Fruit fly (Drosophila melanogaster) whole organism, embryonic: ENCODE data around the gene Nepl21.

ENCODE experiments used
- Aef1 ChIP-seq: fragments of 200-800 bp; sonication (Bioruptor generic); IDR thresholded peaks from 3 replicates; pipeline ENCODE4 v1.3.6; 2022; ENCODE audit warnings: missing biosample characterization, missing genetic modification characterization
- Atf6 ChIP-seq: fragments of 200-800 bp; sonication (Bioruptor generic); IDR thresholded peaks from 2 replicates; pipeline ENCODE4 v1.3.6; 2022; ENCODE audit warnings: missing biosample characterization, missing genetic modification characterization
- C15 ChIP-seq: fragments of 200-800 bp; sonication (Bioruptor generic); IDR thresholded peaks from 3 replicates; pipeline ENCODE4 v1.3.6; 2022; ENCODE audit warnings: missing biosample characterization, missing genetic modification characterization
- CG10565 ChIP-seq: fragments of 200-800 bp; sonication (Bioruptor generic); optimal IDR thresholded peaks from 3 replicates; lab custom pipeline; 2016; ENCODE audit warnings: missing biosample characterization, mild to moderate bottlenecking, missing genetic modification characterization
- CG10654 ChIP-seq: fragments of 200-800 bp; sonication (Bioruptor generic); optimal IDR thresholded peaks from 2 replicates; lab custom pipeline; 2016; ENCODE audit warnings: missing biosample characterization, missing genetic modification characterization
- CG11456 ChIP-seq: fragments of 200-800 bp; sonication (Bioruptor generic); IDR thresholded peaks from 3 replicates; pipeline ENCODE4 v1.3.6; 2022; ENCODE audit warnings: missing biosample characterization, missing genetic modification characterization
- CG13296 ChIP-seq: fragments of 200-800 bp; sonication (Bioruptor generic); optimal IDR thresholded peaks from 3 replicates; lab custom pipeline; 2018; ENCODE audit warnings: missing biosample characterization, mild to moderate bottlenecking, missing genetic modification characterization
- CG13424 ChIP-seq: fragments of 200-800 bp; sonication (Bioruptor generic); optimal IDR thresholded peaks from 2 replicates; lab custom pipeline; 2019; ENCODE audit warnings: missing biosample characterization, mild to moderate bottlenecking, missing genetic modification characterization, moderate library complexity
- CG14050 ChIP-seq: fragments of 200-800 bp; sonication (Bioruptor generic); IDR thresholded peaks from 3 replicates; pipeline ENCODE4 v1.3.6; 2022; ENCODE audit warnings: missing biosample characterization, missing genetic modification characterization
- CG15073 ChIP-seq: fragments of 200-800 bp; sonication (Bioruptor generic); optimal IDR thresholded peaks from 2 replicates; lab custom pipeline; 2016; ENCODE audit warnings: missing biosample characterization, missing genetic modification characterization
- CG17361 ChIP-seq: fragments of 200-800 bp; sonication (Bioruptor generic); IDR thresholded peaks from 3 replicates; pipeline ENCODE4 v1.3.6; 2022; ENCODE audit warnings: missing biosample characterization, missing genetic modification characterization
- CG17568 ChIP-seq: fragments of 200-800 bp; sonication (Bioruptor generic); optimal IDR thresholded peaks from 2 replicates; lab custom pipeline; 2018; ENCODE audit warnings: missing biosample characterization, mild to moderate bottlenecking, missing genetic modification characterization, moderate library complexity
- CG18476 ChIP-seq: fragments of 200-800 bp; sonication (Bioruptor generic); optimal IDR thresholded peaks from 2 replicates; lab custom pipeline; 2016; ENCODE audit warnings: missing biosample characterization, mild to moderate bottlenecking, missing genetic modification characterization
- CG3065 ChIP-seq: fragments of 200-800 bp; sonication (Bioruptor generic); optimal IDR thresholded peaks from 2 replicates; lab custom pipeline; 2016; ENCODE audit warnings: missing biosample characterization, missing genetic modification characterization
- CG33213 ChIP-seq: fragments of 200-800 bp; sonication (Bioruptor generic); optimal IDR thresholded peaks from 3 replicates; lab custom pipeline; 2016; ENCODE audit warnings: missing biosample characterization, missing genetic modification characterization
- CG3838 ChIP-seq: fragments of 200-800 bp; sonication (Bioruptor generic); optimal IDR thresholded peaks from 3 replicates; lab custom pipeline; 2016; ENCODE audit warnings: missing biosample characterization, missing genetic modification characterization
- CG6654 ChIP-seq: fragments of 200-800 bp; sonication (Bioruptor generic); optimal IDR thresholded peaks from 2 replicates; lab custom pipeline; 2017; ENCODE audit warnings: missing biosample characterization, mild to moderate bottlenecking, missing genetic modification characterization
- CG6813 ChIP-seq: fragments of 200-800 bp; sonication (Bioruptor generic); optimal IDR thresholded peaks from 2 replicates; lab custom pipeline; 2017; ENCODE audit warnings: missing biosample characterization, missing genetic modification characterization, mild to moderate bottlenecking, moderate library complexity, missing genetic modification reagents
- CG7372 ChIP-seq: fragments of 200-800 bp; sonication (Bioruptor generic); IDR thresholded peaks from 2 replicates; pipeline ENCODE4 v1.3.6; 2022; ENCODE audit warnings: missing biosample characterization, missing genetic modification characterization
- CG7987 ChIP-seq: fragments of 200-800 bp; sonication (Bioruptor generic); optimal IDR thresholded peaks from 2 replicates; lab custom pipeline; 2018; ENCODE audit warnings: missing biosample characterization, mild to moderate bottlenecking, missing genetic modification characterization, moderate library complexity
- CG8478 ChIP-seq: fragments of >200 bp; optimal IDR thresholded peaks from 2 replicates; lab custom pipeline; 2018
- CG8924 ChIP-seq: fragments of 200-800 bp; optimal IDR thresholded peaks from 3 replicates; lab custom pipeline; 2019; ENCODE audit warnings: missing biosample characterization, mild to moderate bottlenecking, missing genetic modification characterization, moderate library complexity
- Chrac-16 ChIP-seq: fragments of 200-800 bp; sonication (Bioruptor generic); optimal IDR thresholded peaks from 3 replicates; lab custom pipeline; 2016; ENCODE audit warnings: missing biosample characterization, missing genetic modification characterization
- HmgZ ChIP-seq: fragments of 200-800 bp; sonication (Bioruptor generic); optimal IDR thresholded peaks from 2 replicates; lab custom pipeline; 2018; ENCODE audit warnings: missing biosample characterization, mild to moderate bottlenecking, missing genetic modification characterization
- Lim3 ChIP-seq: fragments of 200-800 bp; sonication (Bioruptor generic); IDR thresholded peaks from 2 replicates; pipeline ENCODE4 v1.3.6; 2022; ENCODE audit warnings: missing biosample characterization, missing genetic modification characterization
- Rfx ChIP-seq: fragments of 200-800 bp; sonication (Bioruptor generic); IDR thresholded peaks from 2 replicates; pipeline ENCODE4 v1.3.6; 2022; ENCODE audit warnings: missing biosample characterization, missing genetic modification characterization
- YL-1 ChIP-seq: fragments of 200-800 bp; sonication (Bioruptor generic); optimal IDR thresholded peaks from 3 replicates; lab custom pipeline; 2017; ENCODE audit warnings: missing biosample characterization, mild to moderate bottlenecking, missing genetic modification characterization
- ab ChIP-seq: fragments of 200-800 bp; sonication (Bioruptor generic); optimal IDR thresholded peaks from 2 replicates; lab custom pipeline; 2016; ENCODE audit warnings: missing biosample characterization, missing genetic modification characterization
- al ChIP-seq: fragments of 200-800 bp; sonication (Bioruptor generic); IDR thresholded peaks from 2 replicates; pipeline ENCODE4 v1.3.6; 2022; ENCODE audit warnings: missing biosample characterization, missing genetic modification characterization
- bab2 ChIP-seq: fragments of 200-800 bp; sonication (Bioruptor generic); optimal IDR thresholded peaks from 2 replicates; lab custom pipeline; 2016; ENCODE audit warnings: missing biosample characterization, missing genetic modification characterization
- cas ChIP-seq: fragments of 200-800 bp; sonication (Bioruptor generic); IDR thresholded peaks from 2 replicates; pipeline ENCODE4 v1.3.6; 2022; ENCODE audit warnings: missing biosample characterization, missing genetic modification characterization
- gem ChIP-seq: fragments of 200-800 bp; sonication (Bioruptor generic); optimal IDR thresholded peaks from 2 replicates; lab custom pipeline; 2019; ENCODE audit warnings: missing biosample characterization, mild to moderate bottlenecking, missing genetic modification characterization, moderate library complexity
- grau ChIP-seq: fragments of 200-800 bp; optimal IDR thresholded peaks from 3 replicates; lab custom pipeline; 2019; ENCODE audit warnings: missing biosample characterization, mild to moderate bottlenecking, missing genetic modification characterization, moderate library complexity
- gsb-n ChIP-seq: fragments of 200-800 bp; sonication (Bioruptor generic); optimal IDR thresholded peaks from 3 replicates; lab custom pipeline; 2018; ENCODE audit warnings: missing biosample characterization, mild to moderate bottlenecking, missing genetic modification characterization
- ham ChIP-seq: fragments of 200-800 bp; sonication (Bioruptor generic); IDR thresholded peaks from 2 replicates; pipeline ENCODE4 v1.3.6; 2022; ENCODE audit warnings: missing biosample characterization, missing genetic modification characterization
- jigr1 ChIP-seq: fragments of 200-800 bp; sonication (Bioruptor generic); IDR thresholded peaks from 3 replicates; pipeline ENCODE4 v1.3.6; 2022; ENCODE audit warnings: missing biosample characterization, missing genetic modification characterization
- maf-S ChIP-seq: fragments of 200-800 bp; sonication (Bioruptor generic); optimal IDR thresholded peaks from 2 replicates; lab custom pipeline; 2016; ENCODE audit warnings: missing biosample characterization, missing genetic modification characterization
- mam ChIP-seq: fragments of 200-800 bp; sonication (Bioruptor generic); optimal IDR thresholded peaks from 3 replicates; lab custom pipeline; 2016; ENCODE audit warnings: missing biosample characterization, missing genetic modification characterization
- mld ChIP-seq: fragments of 200-800 bp; sonication (Bioruptor generic); IDR thresholded peaks from 3 replicates; pipeline ENCODE4 v1.3.6; 2022; ENCODE audit warnings: missing biosample characterization, missing genetic modification characterization; ENCODE audit not compliant: partially characterized antibody
- oc ChIP-seq: fragments of 200-800 bp; sonication (Bioruptor generic); optimal IDR thresholded peaks from 2 replicates; lab custom pipeline; 2018; ENCODE audit warnings: missing biosample characterization, mild to moderate bottlenecking, missing genetic modification characterization, moderate library complexity
- pb ChIP-seq: fragments of 200-800 bp; sonication (Bioruptor generic); optimal IDR thresholded peaks from 3 replicates; lab custom pipeline; 2016; ENCODE audit warnings: missing biosample characterization, missing genetic modification characterization
- run ChIP-seq: fragments of 200-800 bp; sonication (Bioruptor generic); optimal IDR thresholded peaks from 3 replicates; lab custom pipeline; 2018; ENCODE audit warnings: missing biosample characterization, mild to moderate bottlenecking, missing genetic modification characterization
- sc ChIP-seq, 3 experiments: fragments of >200 bp in 2 of 3; fragments of 200-800 bp in 1 of 3; sonication (Bioruptor generic) in 1 of 3; optimal IDR thresholded peaks; 2 replicates in 2 of 3; 3 replicates in 1 of 3; lab custom pipeline; 2017; ENCODE audit warnings: mild to moderate bottlenecking in 1 of 3, missing biosample characterization in 1 of 3, missing genetic modification characterization in 1 of 3, missing genetic modification reagents in 1 of 3
- schlank ChIP-seq: fragments of 200-800 bp; sonication (Bioruptor generic); optimal IDR thresholded peaks from 2 replicates; lab custom pipeline; 2018; ENCODE audit warnings: missing biosample characterization, mild to moderate bottlenecking, missing genetic modification characterization
- scrt ChIP-seq: fragments of 200-800 bp; sonication (Bioruptor generic); optimal IDR thresholded peaks from 2 replicates; lab custom pipeline; 2018; ENCODE audit warnings: missing biosample characterization, mild to moderate bottlenecking, missing genetic modification characterization, moderate library complexity
- sens ChIP-seq: fragments of 200-800 bp; sonication (Bioruptor generic); peaks from one replicate; lab custom pipeline; 2016; ENCODE audit warnings: missing biosample characterization, missing genetic modification characterization
- sens-2 ChIP-seq: fragments of 200-800 bp; sonication (Bioruptor generic); IDR thresholded peaks from 2 replicates; pipeline ENCODE4 v1.3.6; 2022; ENCODE audit warnings: missing biosample characterization, missing genetic modification characterization
- slp2 ChIP-seq: fragments of 200-800 bp; sonication (Bioruptor generic); optimal IDR thresholded peaks from 2 replicates; lab custom pipeline; 2016; ENCODE audit warnings: missing biosample characterization, missing genetic modification characterization
- ssp ChIP-seq: fragments of 200-800 bp; sonication (Bioruptor generic); IDR thresholded peaks from 2 replicates; pipeline ENCODE4 v1.3.6; 2022; ENCODE audit warnings: missing biosample characterization, missing genetic modification characterization
- ttk ChIP-seq: fragments of 200-800 bp; sonication (Bioruptor generic); IDR thresholded peaks from 2 replicates; pipeline ENCODE4 v2.1.2; 2022; ENCODE audit warnings: missing biosample characterization, missing genetic modification characterization

The Nepl21 gene

dm6 chr3R:28857287-28858024 lies 26.0 kb upstream of the Nepl21 start (continued):
- no peak for TF ChIP-seq CG6813 (GFP tag; lab: Kevin White, UChicago)
- no peak for TF ChIP-seq gsb-n (tag; lab: Kevin White, UChicago)
- TF ChIP-seq Lim3 (GFP tag; lab: Robert Waterston, UW): no peak
- TF ChIP-seq YL-1: no peak
- TF ChIP-seq CG13296: no peak
- TF ChIP-seq CG17568 (GFP tag; lab: Kevin White, UChicago): no peak
- TF ChIP-seq CG3065: no peak
- no peak for TF ChIP-seq slp2 (GFP tag; lab: Kevin White, UChicago)
- TF ChIP-seq C15 (GFP tag; lab: Robert Waterston, UW): no peak
- TF ChIP-seq cas: no peak
- TF ChIP-seq gem (tag; lab: Kevin White, UChicago): peak; percentile 65
- TF ChIP-seq CG7372 (GFP tag; lab: Robert Waterston, UW): 0 out of 2 replicates have a peak, but pooled peaks have one; percentile 20
- peak; percentile 19; the same call in 1 of the 2 replicates for TF ChIP-seq Rfx
- TF ChIP-seq CG18476: no peak
- no peak for TF ChIP-seq CG8478 (lab: Kevin White, UChicago)
- no peak for TF ChIP-seq HmgZ (tag; lab: Kevin White, UChicago)
- no peak for TF ChIP-seq schlank (tag; lab: Kevin White, UChicago)
- peak; percentile 29 for TF ChIP-seq mam (GFP tag; lab: Kevin White, UChicago)
- no peak for TF ChIP-seq al (GFP tag; lab: Robert Waterston, UW)
- TF ChIP-seq sens: peak; percentile 89
- TF ChIP-seq Aef1: no peak
- TF ChIP-seq CG11456 (GFP tag; lab: Robert Waterston, UW): 0 out of 3 replicates have a peak, but pooled peaks have one; percentile 4
- no peak for TF ChIP-seq ham (GFP tag; lab: Robert Waterston, UW)
- peak; percentile 27 for TF ChIP-seq bab2 (GFP tag; lab: Kevin White, UChicago)
- TF ChIP-seq CG17361 (GFP tag; lab: Robert Waterston, UW): peak; percentile 45; the same call in 1 of the 3 replicates
- peak; percentile 15; the same call in 1 of the 3 replicates for TF ChIP-seq CG14050 (GFP tag; lab: Robert Waterston, UW)
- no peak for TF ChIP-seq CG10654 (GFP tag; lab: Kevin White, UChicago)
- peak; percentile 41; the same call in 1 of the 2 replicates for TF ChIP-seq sens-2
- TF ChIP-seq scrt: no peak
- TF ChIP-seq CG8924 (tag; lab: Kevin White, UChicago): peak; percentile 42
- TF ChIP-seq CG6654 (GFP tag; lab: Kevin White, UChicago): no peak
- no peak for TF ChIP-seq jigr1 (GFP tag; lab: Robert Waterston, UW)
- no peak for TF ChIP-seq CG7987
- TF ChIP-seq Chrac-16 (GFP tag; lab: Kevin White, UChicago): peak; percentile 6
- peak; percentile 51 for TF ChIP-seq ttk (GFP tag; lab: Robert Waterston, UW)
- no peak for TF ChIP-seq ab
- TF ChIP-seq sc (optimal IDR thresholded peaks at IDR 0.05; lab: Kevin White, UChicago): no peak
- TF ChIP-seq sc (GFP tag; optimal IDR thresholded peaks at IDR 0.05; lab: Kevin White, UChicago): peak; percentile 2
- TF ChIP-seq pb (GFP tag; lab: Kevin White, UChicago): peak; percentile 1
- TF ChIP-seq CG33213 (GFP tag; lab: Kevin White, UChicago): no peak
- TF ChIP-seq maf-S (GFP tag; lab: Kevin White, UChicago): no peak
- no peak for TF ChIP-seq mld (GFP tag; lab: Robert Waterston, UW)
- peak; percentile 46 for TF ChIP-seq grau (tag; lab: Kevin White, UChicago)
- TF ChIP-seq CG15073 (GFP tag; lab: Kevin White, UChicago): no peak
- no peak for TF ChIP-seq ssp (GFP tag; lab: Robert Waterston, UW)
- TF ChIP-seq CG3838: no peak
- 0 out of 2 replicates have a peak, but pooled peaks have one; percentile 21 for TF ChIP-seq Atf6 (GFP tag; lab: Robert Waterston, UW)
- peak; percentile 55 for TF ChIP-seq CG13424 (tag; lab: Kevin White, UChicago)
- TF ChIP-seq CG10565 (GFP tag; lab: Kevin White, UChicago): no peak
- TF ChIP-seq run: no peak
- no peak for TF ChIP-seq oc
